Worm (Caenorhabditis elegans): Measurements from ENCODE around the gene C08F1.11.

DNA sequence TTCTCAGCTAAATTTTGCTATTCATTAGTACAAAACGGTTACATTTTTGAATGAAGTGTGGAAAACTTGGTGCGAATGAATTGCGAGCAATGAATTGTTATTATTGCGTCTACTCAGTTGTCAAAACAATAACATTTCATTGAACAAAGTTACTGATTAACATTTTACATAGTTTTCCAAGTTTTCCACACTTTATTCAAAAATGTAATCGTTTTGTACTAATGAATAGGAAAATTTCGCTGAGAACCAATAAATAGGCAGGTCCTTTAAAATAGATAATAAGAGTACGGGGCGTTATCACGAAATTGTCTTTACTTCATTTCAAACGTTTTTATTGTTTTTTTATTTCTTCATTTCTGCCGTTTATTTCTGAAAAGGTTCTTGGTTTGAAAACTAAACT lies 2.2 kb downstream of the C08F1.11 start, which contains the start of gene math-4:
- no peak for TF ChIP-seq mdl-1 (tag; optimal IDR thresholded peaks at IDR 0.05)
- no peak for TF ChIP-seq egl-27 (tag; optimal IDR thresholded peaks at IDR 0.05)
- TF ChIP-seq lin-13 (GFP tag; optimal IDR thresholded peaks at IDR 0.05), result no peak
- TF ChIP-seq fkh-10 (GFP tag; optimal IDR thresholded peaks at IDR 0.05), result no peak
- no peak for TF ChIP-seq lsy-2 (tag; optimal IDR thresholded peaks at IDR 0.05)
- TF ChIP-seq mef-2 (tag; optimal IDR thresholded peaks at IDR 0.05), result no peak
- no peak for TF ChIP-seq unc-62 (GFP tag; optimal IDR thresholded peaks at IDR 0.05)
- TF ChIP-seq nhr-77 (tag; optimal IDR thresholded peaks at IDR 0.05), result no peak
- TF ChIP-seq C34B4.2 (tag; optimal IDR thresholded peaks at IDR 0.05), result no peak
- no peak for TF ChIP-seq dpl-1 (GFP tag; optimal IDR thresholded peaks at IDR 0.05)
- no peak for TF ChIP-seq elt-2 (tag; optimal IDR thresholded peaks at IDR 0.05)
- no peak for TF ChIP-seq fkh-8 (tag; optimal IDR thresholded peaks at IDR 0.05)
- TF ChIP-seq nhr-84 (tag; optimal IDR thresholded peaks at IDR 0.05), result no peak
- TF ChIP-seq ztf-11 (tag; optimal IDR thresholded peaks at IDR 0.05), result no peak

Measured in whole organism, L1 larva.